Fruit fly (Drosophila melanogaster) whole organism, embryonic: ENCODE measurements around the gene hll.
A peak's percentile ranks its signal among the peaks of the same experiment; 100 is the strongest.

Source experiments
- Ada2b ChIP-seq: fragments of 200-800 bp; sonication (Bioruptor generic); IDR thresholded peaks from 2 replicates; pipeline ENCODE4 v1.3.6; 2022; ENCODE audit warnings: missing biosample characterization, missing genetic modification characterization
- Aef1 ChIP-seq: fragments of 200-800 bp; sonication (Bioruptor generic); IDR thresholded peaks from 3 replicates; pipeline ENCODE4 v1.3.6; 2022; ENCODE audit warnings: missing biosample characterization, missing genetic modification characterization
- Atf3 ChIP-seq: fragments of 200-800 bp; sonication (Bioruptor generic); optimal IDR thresholded peaks from 3 replicates; lab custom pipeline; 2016; ENCODE audit warnings: missing biosample characterization, missing genetic modification characterization
- Atf6 ChIP-seq: fragments of 200-800 bp; sonication (Bioruptor generic); IDR thresholded peaks from 2 replicates; pipeline ENCODE4 v1.3.6; 2022; ENCODE audit warnings: missing biosample characterization, missing genetic modification characterization
- Awh ChIP-seq: fragments of 200-800 bp; sonication (Bioruptor generic); IDR thresholded peaks from 2 replicates; pipeline ENCODE4, ENCODE4 v1.3.6; 2022; ENCODE audit warnings: missing biosample characterization, missing genetic modification characterization
- CG1024 ChIP-seq: fragments of 200-800 bp; sonication (Bioruptor generic); IDR thresholded peaks from 2 replicates; pipeline ENCODE4 v1.3.6; 2022; ENCODE audit warnings: missing biosample characterization, missing genetic modification characterization
- CG10321 ChIP-seq: fragments of 200-800 bp; sonication (Bioruptor generic); IDR thresholded peaks from 2 replicates; pipeline ENCODE4 v1.3.6; 2022; ENCODE audit warnings: missing biosample characterization, missing genetic modification characterization
- CG10366 ChIP-seq: fragments of 200-800 bp; sonication (Bioruptor generic); IDR thresholded peaks from 2 replicates; pipeline ENCODE4 v1.3.6; 2022; ENCODE audit warnings: missing biosample characterization, missing genetic modification characterization
- CG10959 ChIP-seq: fragments of 200-800 bp; sonication (Bioruptor generic); IDR thresholded peaks from 2 replicates; pipeline ENCODE4 v1.3.6; 2022; ENCODE audit warnings: missing biosample characterization, missing genetic modification characterization
- CG11560 ChIP-seq: fragments of 200-800 bp; sonication (Bioruptor generic); IDR thresholded peaks from 3 replicates; pipeline ENCODE4 v1.3.6; 2022; ENCODE audit warnings: missing biosample characterization, missing genetic modification characterization
- CG12769 ChIP-seq: fragments of 200-800 bp; sonication (Bioruptor generic); optimal IDR thresholded peaks from 2 replicates; lab custom pipeline; 2019; ENCODE audit warnings: missing biosample characterization, mild to moderate bottlenecking, missing genetic modification characterization, moderate library complexity
- CG13894 ChIP-seq: fragments of 200-800 bp; sonication (Bioruptor generic); optimal IDR thresholded peaks from 3 replicates; lab custom pipeline; 2018; ENCODE audit warnings: missing biosample characterization, mild to moderate bottlenecking, missing genetic modification characterization, moderate library complexity
- CG14050 ChIP-seq: fragments of 200-800 bp; sonication (Bioruptor generic); IDR thresholded peaks from 3 replicates; pipeline ENCODE4 v1.3.6; 2022; ENCODE audit warnings: missing biosample characterization, missing genetic modification characterization
- CG1603 ChIP-seq: fragments of 200-800 bp; sonication (Bioruptor generic); optimal IDR thresholded peaks from 2 replicates; lab custom pipeline; 2019; ENCODE audit warnings: missing biosample characterization, mild to moderate bottlenecking, missing genetic modification characterization, moderate library complexity
- CG1792 ChIP-seq: fragments of 200-800 bp; sonication (Bioruptor generic); optimal IDR thresholded peaks from 2 replicates; lab custom pipeline; 2016; ENCODE audit warnings: missing biosample characterization, missing genetic modification characterization
- CG18262 ChIP-seq: fragments of 200-800 bp; optimal IDR thresholded peaks from 3 replicates; lab custom pipeline; 2019; ENCODE audit warnings: missing biosample characterization, mild to moderate bottlenecking, missing genetic modification characterization, moderate library complexity
- CG2889 ChIP-seq: fragments of 200-800 bp; sonication (Bioruptor generic); IDR thresholded peaks from 3 replicates; pipeline ENCODE4 v1.3.6; 2022; ENCODE audit warnings: missing biosample characterization, missing genetic modification characterization
- CG32772 ChIP-seq: fragments of 200-800 bp; sonication (Bioruptor generic); IDR thresholded peaks from 2 replicates; pipeline ENCODE4 v1.3.6; 2022; ENCODE audit warnings: missing biosample characterization, missing genetic modification characterization
- CG4360 ChIP-seq: fragments of 200-800 bp; sonication (Bioruptor generic); IDR thresholded peaks from 2 replicates; pipeline ENCODE4 v1.3.6; 2022; ENCODE audit warnings: missing biosample characterization, missing genetic modification characterization
- CG4707 ChIP-seq: fragments of 200-800 bp; sonication (Bioruptor generic); optimal IDR thresholded peaks from 2 replicates; lab custom pipeline; 2018; ENCODE audit warnings: missing biosample characterization, mild to moderate bottlenecking, missing genetic modification characterization, moderate library complexity
- CG6254 ChIP-seq: fragments of 200-800 bp; sonication (Bioruptor generic); optimal IDR thresholded peaks from 3 replicates; lab custom pipeline; 2017; ENCODE audit warnings: mild to moderate bottlenecking, missing biosample characterization, missing genetic modification reagents, missing genetic modification characterization
- CG6683 ChIP-seq: fragments of 200-800 bp; sonication (Bioruptor generic); optimal IDR thresholded peaks from 2 replicates; lab custom pipeline; 2017; ENCODE audit warnings: missing biosample characterization, mild to moderate bottlenecking, missing genetic modification characterization, missing genetic modification reagents
- CG7745 ChIP-seq: fragments of 200-800 bp; sonication (Bioruptor generic); optimal IDR thresholded peaks from 2 replicates; lab custom pipeline; 2018; ENCODE audit warnings: missing biosample characterization, mild to moderate bottlenecking, missing genetic modification characterization, moderate library complexity
- CG8765 ChIP-seq: fragments of 200-800 bp; sonication (Bioruptor generic); IDR thresholded peaks from 2 replicates; pipeline ENCODE4 v1.3.6; 2022; ENCODE audit warnings: missing biosample characterization, missing genetic modification characterization
- CG8924 ChIP-seq: fragments of 200-800 bp; optimal IDR thresholded peaks from 3 replicates; lab custom pipeline; 2019; ENCODE audit warnings: missing biosample characterization, mild to moderate bottlenecking, missing genetic modification characterization, moderate library complexity
- CG9727 ChIP-seq: fragments of 200-800 bp; sonication (Bioruptor generic); optimal IDR thresholded peaks from 3 replicates; lab custom pipeline; 2017; ENCODE audit warnings: missing biosample characterization, mild to moderate bottlenecking, missing genetic modification characterization
- CkIIα-i1 ChIP-seq: fragments of 200-800 bp; sonication (Bioruptor generic); IDR thresholded peaks from 2 replicates; pipeline ENCODE4 v1.3.6; 2022; ENCODE audit warnings: missing biosample characterization, missing genetic modification characterization
- Dek ChIP-seq: fragments of 200-800 bp; sonication (Bioruptor generic); optimal IDR thresholded peaks from 3 replicates; lab custom pipeline; 2019; ENCODE audit warnings: missing biosample characterization, mild to moderate bottlenecking, missing genetic modification characterization, moderate library complexity
- Hmr ChIP-seq: fragments of 200-800 bp; sonication (Bioruptor generic); optimal IDR thresholded peaks from 3 replicates; lab custom pipeline; 2017; ENCODE audit warnings: mild to moderate bottlenecking, missing biosample characterization, missing genetic modification reagents, missing genetic modification characterization
- MTF-1 ChIP-seq: fragments of 200-800 bp; sonication (Bioruptor generic); optimal IDR thresholded peaks from 2 replicates; lab custom pipeline; 2018; ENCODE audit warnings: missing biosample characterization, mild to moderate bottlenecking, missing genetic modification characterization, borderline replicate concordance
- Mad ChIP-seq: fragments of 200-800 bp; sonication (Bioruptor generic); optimal IDR thresholded peaks from 2 replicates; lab custom pipeline; 2016; ENCODE audit warnings: missing biosample characterization, missing genetic modification characterization
- NC2α ChIP-seq: fragments of 200-800 bp; sonication (Bioruptor generic); optimal IDR thresholded peaks from 2 replicates; lab custom pipeline; 2016; ENCODE audit warnings: missing biosample characterization, missing genetic modification characterization
- Nf-YC ChIP-seq: fragments of 200-800 bp; optimal IDR thresholded peaks from 3 replicates; lab custom pipeline; 2019; ENCODE audit warnings: missing biosample characterization, mild to moderate bottlenecking, missing genetic modification characterization, moderate library complexity
- az2 ChIP-seq: fragments of 200-800 bp; sonication (Bioruptor generic); optimal IDR thresholded peaks from 3 replicates; lab custom pipeline; 2016; ENCODE audit warnings: missing biosample characterization, missing genetic modification characterization
- chinmo ChIP-seq: fragments of 200-800 bp; sonication (Bioruptor generic); IDR thresholded peaks from 4 replicates; pipeline ENCODE4 v1.3.6; 2022; ENCODE audit warnings: missing biosample characterization, missing genetic modification characterization; ENCODE audit not compliant: partially characterized antibody
- dimm ChIP-seq: fragments of 200-800 bp; sonication (Bioruptor generic); IDR thresholded peaks from 2 replicates; pipeline ENCODE4 v1.3.6; 2022; ENCODE audit warnings: missing biosample characterization, missing genetic modification characterization
- dmrt99B ChIP-seq: fragments of 200-800 bp; sonication (Bioruptor generic); optimal IDR thresholded peaks from 2 replicates; lab custom pipeline; 2018; ENCODE audit warnings: missing biosample characterization, mild to moderate bottlenecking, missing genetic modification characterization, moderate library complexity
- fd102C ChIP-seq: fragments of 200-800 bp; sonication (Bioruptor generic); optimal IDR thresholded peaks from 2 replicates; lab custom pipeline; 2018; ENCODE audit warnings: missing biosample characterization, mild to moderate bottlenecking, missing genetic modification characterization, moderate library complexity
- fd3F ChIP-seq: fragments of 200-800 bp; sonication (Bioruptor generic); optimal IDR thresholded peaks from 2 replicates; lab custom pipeline; 2018; ENCODE audit warnings: missing biosample characterization, mild to moderate bottlenecking, missing genetic modification characterization, moderate library complexity
- fru ChIP-seq: fragments of >200 bp; optimal IDR thresholded peaks from 2 replicates; lab custom pipeline; 2017
- her ChIP-seq: fragments of 200-800 bp; sonication (Bioruptor generic); optimal IDR thresholded peaks from 2 replicates; lab custom pipeline; 2016; ENCODE audit warnings: missing biosample characterization, missing genetic modification characterization
- hkb ChIP-seq, 2 experiments: fragments of 200-800 bp in 1 of 2; fragments of >200 bp in 1 of 2; sonication (Bioruptor generic) in 1 of 2; IDR thresholded peaks in 1 of 2; optimal IDR thresholded peaks in 1 of 2; 2 replicates each; pipeline versions ENCODE4 v1.3.6 to Lab custom; 2017 to 2022; ENCODE audit warnings: missing biosample characterization in 1 of 2, missing genetic modification characterization in 1 of 2
- jing ChIP-seq: fragments of 200-800 bp; sonication (Bioruptor generic); optimal IDR thresholded peaks from 2 replicates; lab custom pipeline; 2018; ENCODE audit warnings: missing biosample characterization, mild to moderate bottlenecking, missing genetic modification characterization
- ken ChIP-seq: fragments of 200-800 bp; sonication (Bioruptor generic); IDR thresholded peaks from 3 replicates; pipeline ENCODE4 v1.3.6; 2022; ENCODE audit warnings: missing biosample characterization, missing genetic modification characterization
- nerfin-1 ChIP-seq: fragments of 200-800 bp; sonication (Bioruptor generic); optimal IDR thresholded peaks from 3 replicates; lab custom pipeline; 2019; ENCODE audit warnings: missing biosample characterization, mild to moderate bottlenecking, missing genetic modification characterization, moderate library complexity
- onecut ChIP-seq: fragments of 200-800 bp; sonication (Bioruptor generic); IDR thresholded peaks from 2 replicates; pipeline ENCODE4 v1.3.6; 2022; ENCODE audit warnings: missing biosample characterization, missing genetic modification characterization
- repo ChIP-seq: fragments of 200-800 bp; sonication (Bioruptor generic); optimal IDR thresholded peaks from 2 replicates; lab custom pipeline; 2016; ENCODE audit warnings: missing biosample characterization, missing genetic modification characterization
- rib ChIP-seq: fragments of 200-800 bp; sonication (Bioruptor generic); IDR thresholded peaks from 2 replicates; pipeline ENCODE4 v1.3.6; 2022; ENCODE audit warnings: missing biosample characterization, missing genetic modification characterization
- schlank ChIP-seq: fragments of 200-800 bp; sonication (Bioruptor generic); optimal IDR thresholded peaks from 2 replicates; lab custom pipeline; 2018; ENCODE audit warnings: missing biosample characterization, mild to moderate bottlenecking, missing genetic modification characterization
- stwl ChIP-seq: fragments of 200-800 bp; sonication (Bioruptor generic); optimal IDR thresholded peaks from 3 replicates; lab custom pipeline; 2018; ENCODE audit warnings: missing biosample characterization, mild to moderate bottlenecking, missing genetic modification characterization, moderate library complexity
- wdn ChIP-seq: fragments of 200-800 bp; sonication (Bioruptor generic); IDR thresholded peaks from 2 replicates; pipeline ENCODE4 v1.3.6; 2022; ENCODE audit warnings: missing biosample characterization, missing genetic modification characterization
- zfh2 ChIP-seq: fragments of 200-800 bp; sonication (Bioruptor generic); optimal IDR thresholded peaks from 2 replicates; lab custom pipeline; 2016; ENCODE audit warnings: missing biosample characterization, missing genetic modification characterization

Gene hll

dm6 chr2L:14021646-14022129, 5.1 kb upstream of the hll start (continued):
- TF ChIP-seq CG18262 (tag; lab: Kevin White, UChicago) (no peak), CG8924 (tag; lab: Kevin White, UChicago) (no peak), CG14050 (no peak), Atf3 (GFP tag; lab: Kevin White, UChicago) (no peak), CG1792 (no peak), Dek (tag; lab: Kevin White, UChicago) (no peak), Aef1 (GFP tag; lab: Robert Waterston, UW) (0 out of 3 replicates have a peak, but pooled peaks have one; percentile 8), CG10959 (GFP tag; lab: Robert Waterston, UW) (no peak), NC2α (GFP tag; lab: Kevin White, UChicago) (no peak), jing (GFP tag; lab: Kevin White, UChicago) (no peak), zfh2 (GFP tag; lab: Kevin White, UChicago) (no peak), CkIIα-i1 (GFP tag; lab: Robert Waterston, UW) (no peak), CG8765 (no peak), her (GFP tag; lab: Kevin White, UChicago) (no peak), CG2889 (no peak), rib (GFP tag; lab: Robert Waterston, UW) (peak; percentile 74), CG1603 (tag; lab: Kevin White, UChicago) (peak; percentile 17), dimm (GFP tag; lab: Robert Waterston, UW) (no peak), CG10321 (no peak), fd102C (GFP tag; lab: Kevin White, UChicago) (no peak), schlank (no peak), fd3F (GFP tag; lab: Kevin White, UChicago) (no peak), hkb (optimal IDR thresholded peaks at IDR 0.05; lab: Kevin White, UChicago) (no peak), hkb (GFP tag; IDR thresholded peaks at IDR 0.05; lab: Robert Waterston, UW) (no peak), dmrt99B (tag; lab: Kevin White, UChicago) (no peak), CG7745 (no peak), Ada2b (GFP tag; lab: Robert Waterston, UW) (no peak), CG9727 (GFP tag; lab: Kevin White, UChicago) (no peak), Awh (no peak), CG12769 (tag; lab: Kevin White, UChicago) (peak; percentile 96), fru (lab: Kevin White, UChicago) (no peak), CG4707 (GFP tag; lab: Kevin White, UChicago) (no peak), ken (GFP tag; lab: Robert Waterston, UW) (peak; percentile 58; the same call in 1 of the 3 replicates), wdn (GFP tag; lab: Robert Waterston, UW) (no peak), CG11560 (tag; lab: Robert Waterston, UW) (no peak), stwl (tag; lab: Kevin White, UChicago) (no peak), repo (GFP tag; lab: Kevin White, UChicago) (no peak), Atf6 (GFP tag; lab: Robert Waterston, UW) (no peak; the same call in 1 of the 2 replicates), nerfin-1 (tag; lab: Kevin White, UChicago) (no peak), Nf-YC (no peak), CG4360 (GFP tag; lab: Robert Waterston, UW) (peak; percentile 95), Mad (GFP tag; lab: Kevin White, UChicago) (no peak), onecut (GFP tag; lab: Robert Waterston, UW) (no peak), CG1024 (GFP tag; lab: Robert Waterston, UW) (no peak), az2 (no peak), CG6254 (GFP tag; lab: Kevin White, UChicago) (no peak), Hmr (GFP tag; lab: Kevin White, UChicago) (no peak), CG13894 (tag; lab: Kevin White, UChicago) (peak; percentile 91), CG6683 (GFP tag; lab: Kevin White, UChicago) (no peak), CG32772 (no peak), MTF-1 (no peak), chinmo (GFP tag; lab: Robert Waterston, UW) (peak; percentile 100), CG10366 (no peak)
